Fruit fly (Drosophila melanogaster) whole organism: ENCODE measurements around the gene ND-B14.5AL.

Source experiments
- CG8478 ChIP-seq: fragments of >200 bp; optimal IDR thresholded peaks from 2 replicates; lab custom pipeline; 2018; ENCODE audit warnings: inconsistent platforms
- EcR ChIP-seq, 2 experiments: fragments of >200 bp; optimal IDR thresholded peaks; 2 replicates each; lab custom pipeline; 2017; ENCODE audit warnings: missing biosample characterization in 2 of 2, missing genetic modification characterization in 2 of 2, missing genetic modification reagents in 2 of 2
- pan ChIP-seq: fragments of >200 bp; optimal IDR thresholded peaks from 2 replicates; lab custom pipeline; 2017
- psq ChIP-seq: fragments of >200 bp; optimal IDR thresholded peaks from 2 replicates; lab custom pipeline; 2017
- usp ChIP-seq: fragments of >200 bp; optimal IDR thresholded peaks from 2 replicates; lab custom pipeline; 2017; ENCODE audit warnings: missing biosample characterization, missing genetic modification characterization, mixed read lengths

- TF ChIP-seq EcR (GFP tag; optimal IDR thresholded peaks at IDR 0.05; lab: Kevin White, UChicago) (no peak), psq (lab: Kevin White, UChicago) (no peak), CG8478 (lab: Kevin White, UChicago) (no peak), usp (GFP tag; lab: Kevin White, UChicago) (no peak), pan (lab: Kevin White, UChicago) (no peak)
These were observed 31.8 kb downstream of the ND-B14.5AL start, which contains the start of gene CG14459 for dm6 chr3L:22637866-22638534.
